6 worm cellular contexts compared by ENCODE assay signal in genomic region chrIV:9801418-9801817, ce11.
TF ChIP-seq lines count a peak whose summit lies in the region.

No protein-coding gene starts in this region.

TF ChIP-seq in whole organism, L1 larva, 84 proteins besides CTCF, POLR2A, EP300 and RAD21 (continues in another document):
- no peak for TF ChIP-seq lin-39 (tag; optimal IDR thresholded peaks at IDR 0.05; lab: Kevin White, UChicago)
- no peak for TF ChIP-seq ceh-8 (GFP tag; optimal IDR thresholded peaks at IDR 0.05; lab: Kevin White, UChicago)
- TF ChIP-seq mdl-1 (tag; optimal IDR thresholded peaks at IDR 0.05; lab: Kevin White, UChicago): no peak
- no peak for TF ChIP-seq C34B4.2 (tag; optimal IDR thresholded peaks at IDR 0.05; lab: Kevin White, UChicago)
- no peak for TF ChIP-seq vab-15 (tag; optimal IDR thresholded peaks at IDR 0.05; lab: Kevin White, UChicago)
- TF ChIP-seq pax-3 (tag; optimal IDR thresholded peaks at IDR 0.05; lab: Kevin White, UChicago): no peak
- no peak for TF ChIP-seq ces-1 (GFP tag; optimal IDR thresholded peaks at IDR 0.05; lab: Kevin White, UChicago)
- TF ChIP-seq tlp-1 (tag; optimal IDR thresholded peaks at IDR 0.05; lab: Kevin White, UChicago): peak; percentile 84
- TF ChIP-seq nhr-28 (tag; optimal IDR thresholded peaks at IDR 0.05; lab: Kevin White, UChicago): no peak
- no peak for TF ChIP-seq mab-9 (GFP tag; IDR thresholded peaks at IDR 0.05; lab: Robert Waterston, UW)
- TF ChIP-seq nhr-12 (tag; optimal IDR thresholded peaks at IDR 0.05; lab: Kevin White, UChicago): no peak
- no peak for TF ChIP-seq grh-1 (GFP tag; IDR thresholded peaks at IDR 0.05; lab: Robert Waterston, UW)
- TF ChIP-seq xbp-1 (tag; optimal IDR thresholded peaks at IDR 0.05; lab: Kevin White, UChicago): no peak
- peak; percentile 88 for TF ChIP-seq pqm-1 (tag; optimal IDR thresholded peaks at IDR 0.05; lab: Kevin White, UChicago)
- peak; percentile 9 for TF ChIP-seq nhr-20 (tag; optimal IDR thresholded peaks at IDR 0.05; lab: Kevin White, UChicago)
- no peak for TF ChIP-seq sup-37 (GFP tag; optimal IDR thresholded peaks at IDR 0.05; lab: Kevin White, UChicago)

TF ChIP-seq in whole organism, L2 larva, 48 proteins besides CTCF, POLR2A, EP300 and RAD21 (continues in another document):
- TF ChIP-seq sma-3 (GFP tag; optimal IDR thresholded peaks at IDR 0.05; lab: Kevin White, UChicago) (peak; percentile 24), nhr-11 (tag; optimal IDR thresholded peaks at IDR 0.05; lab: Kevin White, UChicago) (no peak), alr-1 (tag; optimal IDR thresholded peaks at IDR 0.05; lab: Kevin White, UChicago) (no peak), nhr-23 (tag; optimal IDR thresholded peaks at IDR 0.05; lab: Kevin White, UChicago) (no peak), nhr-237 (tag; optimal IDR thresholded peaks at IDR 0.05; lab: Kevin White, UChicago) (no peak), lin-11 (tag; optimal IDR thresholded peaks at IDR 0.05; lab: Kevin White, UChicago) (no peak), elt-3 (tag; optimal IDR thresholded peaks at IDR 0.05; lab: Kevin White, UChicago) (no peak), nhr-77 (tag; optimal IDR thresholded peaks at IDR 0.05; lab: Kevin White, UChicago) (no peak), F13H6.1 (tag; optimal IDR thresholded peaks at IDR 0.05; lab: Kevin White, UChicago) (peak; percentile 25), nhr-25 (tag; optimal IDR thresholded peaks at IDR 0.05; lab: Kevin White, UChicago) (no peak), ama-1 (optimal IDR thresholded peaks at IDR 0.05; lab: Kevin White, UChicago) (no peak), nhr-129 (tag; optimal IDR thresholded peaks at IDR 0.05; lab: Kevin White, UChicago) (peak; percentile 21), skn-1 (tag; optimal IDR thresholded peaks at IDR 0.05; lab: Kevin White, UChicago) (no peak), snpc-4 (tag; optimal IDR thresholded peaks at IDR 0.05; lab: Kevin White, UChicago) (no peak), gmeb-1 (tag; optimal IDR thresholded peaks at IDR 0.05; lab: Kevin White, UChicago) (peak; percentile 48), ZK546.5 (tag; optimal IDR thresholded peaks at IDR 0.05; lab: Kevin White, UChicago) (no peak), egl-27 (tag; optimal IDR thresholded peaks at IDR 0.05; lab: Kevin White, UChicago) (no peak)

TF ChIP-seq in whole organism, L3 larva, 47 proteins besides CTCF, POLR2A, EP300 and RAD21:
- no peak for TF ChIP-seq nhr-28 (tag; optimal IDR thresholded peaks at IDR 0.05; lab: Kevin White, UChicago)
- no peak for TF ChIP-seq ceh-82 (tag; optimal IDR thresholded peaks at IDR 0.05; lab: Kevin White, UChicago)
- TF ChIP-seq pqm-1 (tag; optimal IDR thresholded peaks at IDR 0.05; lab: Kevin White, UChicago): peak; percentile 99
- no peak for TF ChIP-seq nfya-1 (tag; optimal IDR thresholded peaks at IDR 0.05; lab: Kevin White, UChicago; ENCODE audit: insufficient read depth)
- no peak for TF ChIP-seq zag-1 (tag; optimal IDR thresholded peaks at IDR 0.05; lab: Kevin White, UChicago)
- peak; percentile 56 for TF ChIP-seq ama-1 (optimal IDR thresholded peaks at IDR 0.05; lab: Kevin White, UChicago)
- peak; percentile 66 for TF ChIP-seq pha-4 (tag; optimal IDR thresholded peaks at IDR 0.05; lab: Kevin White, UChicago)
- TF ChIP-seq fkh-2 (tag; optimal IDR thresholded peaks at IDR 0.05; lab: Kevin White, UChicago): no peak
- TF ChIP-seq ceh-16 (tag; optimal IDR thresholded peaks at IDR 0.05; lab: Kevin White, UChicago): no peak
- no peak for TF ChIP-seq nhr-12 (tag; optimal IDR thresholded peaks at IDR 0.05; lab: Kevin White, UChicago)
- TF ChIP-seq jun-1 (tag; optimal IDR thresholded peaks at IDR 0.05; lab: Kevin White, UChicago): peak; percentile 82
- TF ChIP-seq elt-2 (tag; optimal IDR thresholded peaks at IDR 0.05; lab: Kevin White, UChicago): peak; percentile 98

TF ChIP-seq in whole organism, L4 larva, 104 proteins besides CTCF, POLR2A, EP300 and RAD21 (continues in another document):
- TF ChIP-seq lin-15B (tag; optimal IDR thresholded peaks at IDR 0.05; lab: Kevin White, UChicago): no peak
- no peak for TF ChIP-seq snpc-4 (tag; optimal IDR thresholded peaks at IDR 0.05; lab: Kevin White, UChicago)
- no peak for TF ChIP-seq F49E8.2 (tag; optimal IDR thresholded peaks at IDR 0.05; lab: Kevin White, UChicago; ENCODE audit: borderline replicate concordance)
- peak; percentile 70 for TF ChIP-seq mdt-29 (GFP tag; IDR thresholded peaks at IDR 0.05; lab: Robert Waterston, UW)
- no peak for TF ChIP-seq nhr-42 (GFP tag; IDR thresholded peaks at IDR 0.05; lab: Robert Waterston, UW)
- TF ChIP-seq madf-5 (GFP tag; IDR thresholded peaks at IDR 0.05; lab: Robert Waterston, UW): no peak
- TF ChIP-seq fos-1 (tag; optimal IDR thresholded peaks at IDR 0.05; lab: Kevin White, UChicago): no peak
- no peak for TF ChIP-seq saeg-2 (GFP tag; IDR thresholded peaks at IDR 0.05; lab: Robert Waterston, UW)
- no peak for TF ChIP-seq daf-8 (GFP tag; IDR thresholded peaks at IDR 0.05; lab: Robert Waterston, UW)
- TF ChIP-seq hlh-30 (tag; optimal IDR thresholded peaks at IDR 0.05; lab: Kevin White, UChicago; ENCODE audit: insufficient read depth): peak; percentile 59
- TF ChIP-seq mxl-2 (GFP tag; conservative IDR thresholded peaks at IDR 0.05; lab: Robert Waterston, UW): no peak; the same call in 1 of the 2 replicates
- TF ChIP-seq tra-1 (GFP tag; IDR thresholded peaks at IDR 0.05; lab: Robert Waterston, UW): peak; percentile 97
- TF ChIP-seq ceh-32 (tag; optimal IDR thresholded peaks at IDR 0.05; lab: Kevin White, UChicago; ENCODE audit: poor library complexity): no peak
- TF ChIP-seq php-3 (GFP tag; IDR thresholded peaks at IDR 0.05; lab: Robert Waterston, UW): peak; percentile 99
- TF ChIP-seq ceh-20 (GFP tag; IDR thresholded peaks at IDR 0.05; lab: Robert Waterston, UW): peak; percentile 85
- no peak for TF ChIP-seq tag-97 (GFP tag; IDR thresholded peaks at IDR 0.05; lab: Robert Waterston, UW)
- TF ChIP-seq daf-16 (GFP tag; optimal IDR thresholded peaks at IDR 0.05; lab: Kevin White, UChicago): peak in 1 of 2 experiments; percentile 40
- peak; percentile 92 for TF ChIP-seq daf-16 (tag; optimal IDR thresholded peaks at IDR 0.05; lab: Kevin White, UChicago)

TF ChIP-seq in whole organism, late embryonic, 69 proteins besides CTCF, POLR2A, EP300 and RAD21:
- TF ChIP-seq sdc-2 (tag; optimal IDR thresholded peaks at IDR 0.05; lab: Kevin White, UChicago) (no peak), ama-1 (optimal IDR thresholded peaks at IDR 0.05; lab: Kevin White, UChicago) (no peak), Y22D7AL.16 (tag; optimal IDR thresholded peaks at IDR 0.05; lab: Kevin White, UChicago) (no peak), ceh-6 (GFP tag; optimal IDR thresholded peaks at IDR 0.05; lab: Kevin White, UChicago) (no peak), elt-2 (tag; optimal IDR thresholded peaks at IDR 0.05; lab: Kevin White, UChicago) (peak; percentile 94)

TF ChIP-seq in whole organism, young adult, 124 proteins besides CTCF, POLR2A, EP300 and RAD21 (continues in another document):
- TF ChIP-seq madf-3 (GFP tag; IDR thresholded peaks at IDR 0.05; lab: Robert Waterston, UW) (no peak), akir-1 (GFP tag; optimal IDR thresholded peaks at IDR 0.05; lab: Kevin White, UChicago) (no peak), Y95B8A.8 (GFP tag; IDR thresholded peaks at IDR 0.05; lab: Robert Waterston, UW) (no peak), Y79H2A.3 (GFP tag; conservative IDR thresholded peaks at IDR 0.05; lab: Robert Waterston, UW) (no peak), F22D6.2 (tag; optimal IDR thresholded peaks at IDR 0.05; lab: Kevin White, UChicago) (peak; percentile 0), F23B12.7 (tag; optimal IDR thresholded peaks at IDR 0.05; lab: Kevin White, UChicago; ENCODE audit: insufficient read depth) (no peak), F10E7.11 (tag; optimal IDR thresholded peaks at IDR 0.05; lab: Kevin White, UChicago) (no peak), egrh-3 (GFP tag; IDR thresholded peaks at IDR 0.05; lab: Robert Waterston, UW) (no peak), hlh-12 (tag; optimal IDR thresholded peaks at IDR 0.05; lab: Kevin White, UChicago) (no peak), hrde-1 (tag; optimal IDR thresholded peaks at IDR 0.05; lab: Kevin White, UChicago; ENCODE audit: borderline replicate concordance) (no peak), tlf-1 (GFP tag; optimal IDR thresholded peaks at IDR 0.05; lab: Kevin White, UChicago) (peak; percentile 54), athp-1 (tag; optimal IDR thresholded peaks at IDR 0.05; lab: Kevin White, UChicago) (no peak), snpc-1.1 (tag; optimal IDR thresholded peaks at IDR 0.05; lab: Kevin White, UChicago; ENCODE audit: insufficient read depth) (no peak), ztf-26 (tag; optimal IDR thresholded peaks at IDR 0.05; lab: Kevin White, UChicago) (no peak), let-607 (tag; optimal IDR thresholded peaks at IDR 0.05; lab: Kevin White, UChicago) (peak; percentile 29 to 60), attf-6 (GFP tag; IDR thresholded peaks at IDR 0.05; lab: Robert Waterston, UW) (no peak), F39B2.1 (GFP tag; IDR thresholded peaks at IDR 0.05; lab: Robert Waterston, UW) (no peak), K12H6.12 (tag; optimal IDR thresholded peaks at IDR 0.05; lab: Kevin White, UChicago) (no peak), lin-54 (GFP tag; optimal IDR thresholded peaks at IDR 0.05; lab: Kevin White, UChicago) (peak; percentile 34), lir-1 (GFP tag; conservative IDR thresholded peaks at IDR 0.05; lab: Robert Waterston, UW) (no peak), tbx-9 (tag; optimal IDR thresholded peaks at IDR 0.05; lab: Kevin White, UChicago; ENCODE audit: borderline replicate concordance) (no peak), cebp-2 (GFP tag; IDR thresholded peaks at IDR 0.05; lab: Robert Waterston, UW) (no peak), F57C9.4 (tag; optimal IDR thresholded peaks at IDR 0.05; lab: Kevin White, UChicago) (no peak), ekl-4 (GFP tag; IDR thresholded peaks at IDR 0.05; lab: Robert Waterston, UW) (no peak), xnd-1 (tag; optimal IDR thresholded peaks at IDR 0.05; lab: Kevin White, UChicago) (no peak), attf-3 (GFP tag; conservative IDR thresholded peaks at IDR 0.05; lab: Robert Waterston, UW) (no peak), tbp1 (GFP tag; optimal IDR thresholded peaks at IDR 0.05; lab: Kevin White, UChicago) (peak; percentile 35), mxl-1 (tag; optimal IDR thresholded peaks at IDR 0.05; lab: Kevin White, UChicago) (no peak), hmg-20 (GFP tag; IDR thresholded peaks at IDR 0.05; lab: Robert Waterston, UW) (no peak), nhr-179 (tag; optimal IDR thresholded peaks at IDR 0.05; lab: Kevin White, UChicago) (no peak), ama-1 (optimal IDR thresholded peaks at IDR 0.05; lab: Kevin White, UChicago) (no peak), ama-1 (GFP tag; optimal IDR thresholded peaks at IDR 0.05; lab: Kevin White, UChicago) (no peak), snpc-3.4 (tag; optimal IDR thresholded peaks at IDR 0.05; lab: Kevin White, UChicago) (no peak), snpc-1.3 (tag; optimal IDR thresholded peaks at IDR 0.05; lab: Kevin White, UChicago; ENCODE audit: insufficient read depth) (no peak), F57A8.1 (GFP tag; optimal IDR thresholded peaks at IDR 0.05; lab: Kevin White, UChicago) (no peak), aptf-2 (GFP tag; conservative IDR thresholded peaks at IDR 0.05; lab: Robert Waterston, UW) (no peak)
